Worm (Caenorhabditis elegans) whole organism, L3 larva: ENCODE measurements around the gene unc-6.

Experiments used
- nhr-237 ChIP-seq: fragments of 150-350 bp; optimal IDR thresholded peaks from 2 replicates; lab custom pipeline; 2014; ENCODE audit warnings: missing biosample characterization, missing genetic modification characterization
- nhr-25 ChIP-seq: sonication (generic microtip); optimal IDR thresholded peaks from 2 replicates; lab custom pipeline; 2017; ENCODE audit warnings: missing biosample characterization, missing genetic modification characterization
- ztf-4 ChIP-seq: fragments of 150-350 bp; optimal IDR thresholded peaks from 2 replicates; lab custom pipeline; 2014; ENCODE audit warnings: missing biosample characterization, missing genetic modification characterization

ce11 chrX:6902958-6903357 is 13.5 kb downstream of the unc-6 start:
- no peak for TF ChIP-seq nhr-25 (tag; lab: Kevin White, UChicago)
- no peak for TF ChIP-seq nhr-237 (tag; lab: Kevin White, UChicago)
- TF ChIP-seq ztf-4, result no peak
